Worm (Caenorhabditis elegans) whole organism, mixed stage, embryonic: ENCODE data around the gene unc-78.

Source experiments
- M03D4.4 ChIP-seq: sonication (generic microtip); optimal IDR thresholded peaks from 2 replicates; lab custom pipeline; 2017; ENCODE audit warnings: mild to moderate bottlenecking, missing genetic modification characterization, missing compliant biosample characterization
- ces-1 ChIP-seq: fragments of 150-350 bp; optimal IDR thresholded peaks from 2 replicates; lab custom pipeline; 2014; ENCODE audit warnings: missing biosample characterization, missing genetic modification reagents, missing genetic modification characterization
- elt-1 ChIP-seq: sonication (generic microtip); optimal IDR thresholded peaks from 2 replicates; lab custom pipeline; 2017; ENCODE audit warnings: missing genetic modification characterization, mild to moderate bottlenecking, missing compliant biosample characterization, antibody characterized with exemption, moderate library complexity, borderline replicate concordance; ENCODE audit not compliant: insufficient read depth
- lin-13 ChIP-seq: fragments of 150-350 bp; optimal IDR thresholded peaks from 2 replicates; lab custom pipeline; 2014; ENCODE audit warnings: missing biosample characterization, missing genetic modification characterization
- lsy-2 ChIP-seq: fragments of 150-350 bp; optimal IDR thresholded peaks from 2 replicates; lab custom pipeline; 2014; ENCODE audit warnings: missing biosample characterization, missing genetic modification characterization
- nhr-12 ChIP-seq: fragments of 150-350 bp; optimal IDR thresholded peaks from 2 replicates; lab custom pipeline; 2014; ENCODE audit warnings: missing biosample characterization, missing genetic modification characterization
- nhr-2 ChIP-seq: fragments of 150-350 bp; optimal IDR thresholded peaks from 2 replicates; lab custom pipeline; 2014; ENCODE audit warnings: missing biosample characterization, missing genetic modification characterization
- nhr-237 ChIP-seq: fragments of 150-350 bp; optimal IDR thresholded peaks from 2 replicates; lab custom pipeline; 2014; ENCODE audit warnings: missing biosample characterization, missing genetic modification characterization
- pha-4 ChIP-seq: fragments of 150-350 bp; optimal IDR thresholded peaks from 2 replicates; lab custom pipeline; 2018; ENCODE audit warnings: missing biosample characterization, missing genetic modification reagents, missing genetic modification characterization
- snpc-4 ChIP-seq: fragments of 150-350 bp; optimal IDR thresholded peaks from 2 replicates; lab custom pipeline; 2014; ENCODE audit warnings: missing biosample characterization, missing genetic modification characterization
- sptf-1 ChIP-seq: sonication (generic microtip); optimal IDR thresholded peaks from 2 replicates; lab custom pipeline; 2017; ENCODE audit warnings: mild to moderate bottlenecking, missing genetic modification characterization, moderate library complexity, missing compliant biosample characterization
- unc-39 ChIP-seq: fragments of 150-350 bp; optimal IDR thresholded peaks from 2 replicates; lab custom pipeline; 2014; ENCODE audit warnings: missing biosample characterization, missing genetic modification characterization
- unc-62 ChIP-seq: fragments of 150-350 bp; optimal IDR thresholded peaks from 2 replicates; lab custom pipeline; 2014; ENCODE audit warnings: missing biosample characterization, missing genetic modification reagents, missing genetic modification characterization
- ztf-11 ChIP-seq: fragments of 150-350 bp; optimal IDR thresholded peaks from 2 replicates; lab custom pipeline; 2014; ENCODE audit warnings: missing biosample characterization, missing genetic modification characterization

ce11 chrX:3371264-3371663 is 40.2 kb downstream of the unc-78 start:
- peak; percentile 35 for TF ChIP-seq ztf-11
- TF ChIP-seq unc-39 (tag; lab: Kevin White, UChicago), result peak; percentile 33
- TF ChIP-seq nhr-2 (tag; lab: Kevin White, UChicago), result no peak
- TF ChIP-seq sptf-1 (tag; lab: Kevin White, UChicago), result peak; percentile 95
- TF ChIP-seq snpc-4, result no peak
- TF ChIP-seq lin-13 (tag; lab: Kevin White, UChicago), result peak; percentile 19
- peak; percentile 24 for TF ChIP-seq nhr-12 (tag; lab: Kevin White, UChicago)
- TF ChIP-seq elt-1 (tag; lab: Kevin White, UChicago), result no peak
- peak; percentile 29 for TF ChIP-seq lsy-2 (tag; lab: Kevin White, UChicago)
- peak; percentile 23 for TF ChIP-seq pha-4
- TF ChIP-seq M03D4.4, result peak; percentile 90
- TF ChIP-seq nhr-237 (tag; lab: Kevin White, UChicago), result peak; percentile 37
- TF ChIP-seq unc-62, result peak; percentile 60
- peak; percentile 60 for TF ChIP-seq ces-1
